Worm (Caenorhabditis elegans): ENCODE data around the gene srv-5.
A peak's percentile ranks its signal among the peaks of the same experiment; 100 is the strongest.

The srv-5 gene

ce11 chrX:4246867-4247591 lies 5.1 kb upstream of the srv-5 start, which contains the start of gene F48D6.4 (continued):
- TF ChIP-seq ama-1 (optimal IDR thresholded peaks at IDR 0.05) (peak; percentile 85), saeg-2 (GFP tag; IDR thresholded peaks at IDR 0.05) (no peak), egl-27 (tag; optimal IDR thresholded peaks at IDR 0.05) (no peak), tra-1 (GFP tag; IDR thresholded peaks at IDR 0.05) (0 out of 2 replicates have a peak, but pooled peaks have one; percentile 20), hif-1 (tag; optimal IDR thresholded peaks at IDR 0.05) (peak in 1 of 2 experiments; percentile 34), mes-2 (tag; optimal IDR thresholded peaks at IDR 0.05; ENCODE audit: poor library complexity, severe bottlenecking) (peak; percentile 4), ztf-7 (tag; optimal IDR thresholded peaks at IDR 0.05) (no peak), T26A8.4 (GFP tag; IDR thresholded peaks at IDR 0.05) (no peak), zip-2 (tag; optimal IDR thresholded peaks at IDR 0.05) (no peak), T20F7.1 (GFP tag; optimal IDR thresholded peaks at IDR 0.05) (no peak), ZK337.2 (GFP tag; IDR thresholded peaks at IDR 0.05) (no peak), set-16 (GFP tag; IDR thresholded peaks at IDR 0.05) (0 out of 2 replicates have a peak, but pooled peaks have one; percentile 16), nhr-42 (GFP tag; IDR thresholded peaks at IDR 0.05) (no peak), php-3 (GFP tag; IDR thresholded peaks at IDR 0.05) (peak; percentile 50; the same call in 1 of the 2 replicates), zfp-2 (tag; optimal IDR thresholded peaks at IDR 0.05) (no peak), nhr-77 (tag; optimal IDR thresholded peaks at IDR 0.05) (no peak)

- TF ChIP-seq nhr-102 (tag; optimal IDR thresholded peaks at IDR 0.05): peak; percentile 31
- no peak for TF ChIP-seq lin-1 (GFP tag; IDR thresholded peaks at IDR 0.05)
- TF ChIP-seq mes-2 (tag; optimal IDR thresholded peaks at IDR 0.05; ENCODE audit: poor library complexity, severe bottlenecking): no peak
- no peak for TF ChIP-seq sdz-12 (GFP tag; optimal IDR thresholded peaks at IDR 0.05)
- no peak for TF ChIP-seq R02D3.7 (tag; optimal IDR thresholded peaks at IDR 0.05)
- no peak for TF ChIP-seq lin-39 (tag; optimal IDR thresholded peaks at IDR 0.05)
- TF ChIP-seq nhr-25 (tag; optimal IDR thresholded peaks at IDR 0.05; ENCODE audit: borderline replicate concordance, insufficient read depth): no peak
- no peak for TF ChIP-seq aha-1 (tag)
- peak; percentile 83 for TF ChIP-seq dve-1 (tag; optimal IDR thresholded peaks at IDR 0.05; ENCODE audit: insufficient read depth)
- TF ChIP-seq ctbp-1 (GFP tag; IDR thresholded peaks at IDR 0.05): no peak
- peak; percentile 48 for TF ChIP-seq nhr-77 (tag; optimal IDR thresholded peaks at IDR 0.05)
- TF ChIP-seq dpl-1 (GFP tag; optimal IDR thresholded peaks at IDR 0.05): no peak
- no peak for TF ChIP-seq rbr-2 (tag; optimal IDR thresholded peaks at IDR 0.05)
- no peak for TF ChIP-seq lin-13 (GFP tag; optimal IDR thresholded peaks at IDR 0.05)
- no peak for TF ChIP-seq egl-27 (tag; optimal IDR thresholded peaks at IDR 0.05)
- TF ChIP-seq gei-8 (GFP tag; optimal IDR thresholded peaks at IDR 0.05): no peak
- no peak for TF ChIP-seq T26A8.4 (GFP tag; IDR thresholded peaks at IDR 0.05)
- no peak for TF ChIP-seq attf-4 (tag; optimal IDR thresholded peaks at IDR 0.05)
- TF ChIP-seq dmd-8 (GFP tag; IDR thresholded peaks at IDR 0.05): no peak
- no peak for TF ChIP-seq hmg-1.1 (GFP tag; IDR thresholded peaks at IDR 0.05)
- TF ChIP-seq vab-7 (GFP tag; IDR thresholded peaks at IDR 0.05): no peak
- TF ChIP-seq mdl-1 (tag; optimal IDR thresholded peaks at IDR 0.05): no peak
- no peak for TF ChIP-seq Y48G9A.11 (GFP tag; IDR thresholded peaks at IDR 0.05)
- no peak for TF ChIP-seq nhr-6 (tag; optimal IDR thresholded peaks at IDR 0.05)
- TF ChIP-seq pha-4 (GFP tag; IDR thresholded peaks at IDR 0.05): no peak
- TF ChIP-seq pha-4 (tag; optimal IDR thresholded peaks at IDR 0.05): no peak
- no peak for TF ChIP-seq madf-5 (GFP tag; IDR thresholded peaks at IDR 0.05)
- no peak for TF ChIP-seq hif-1 (tag; optimal IDR thresholded peaks at IDR 0.05)
- TF ChIP-seq tag-97 (GFP tag; IDR thresholded peaks at IDR 0.05): no peak
- TF ChIP-seq lsy-2 (tag; optimal IDR thresholded peaks at IDR 0.05): no peak
- no peak for TF ChIP-seq lin-29 (GFP tag; IDR thresholded peaks at IDR 0.05)
- 0 out of 2 replicates have a peak, but pooled peaks have one; percentile 12 for TF ChIP-seq ceh-20 (GFP tag; IDR thresholded peaks at IDR 0.05)
- no peak for TF ChIP-seq daf-16 (GFP tag; optimal IDR thresholded peaks at IDR 0.05)
- TF ChIP-seq daf-16 (tag; optimal IDR thresholded peaks at IDR 0.05): peak; percentile 100
- TF ChIP-seq ama-1 (optimal IDR thresholded peaks at IDR 0.05): no peak
- TF ChIP-seq nhr-28 (tag; optimal IDR thresholded peaks at IDR 0.05): peak; percentile 42
- TF ChIP-seq nhr-48 (tag; optimal IDR thresholded peaks at IDR 0.05): peak; percentile 28
- TF ChIP-seq spr-3 (GFP tag; optimal IDR thresholded peaks at IDR 0.05): no peak
Observed at ce11 chrX:4248417-4248816, 3.7 kb upstream of the srv-5 start.

Measured in whole organism, L4 larva.